Fruit fly (Drosophila melanogaster) whole organism, wandering third instar larva: ENCODE data around the gene Drak.

ENCODE experiments used
- Abd-B ChIP-seq: fragments of >200 bp; optimal IDR thresholded peaks from 2 replicates; lab custom pipeline; 2017; ENCODE audit warnings: missing biosample characterization, missing genetic modification characterization
- CG32264 ChIP-seq: fragments of 200-800 bp; sonication (Bioruptor generic); optimal IDR thresholded peaks from 2 replicates; lab custom pipeline; 2016; ENCODE audit warnings: missing biosample characterization, missing genetic modification characterization
- CG9705 ChIP-seq: fragments of 200-800 bp; sonication (Bioruptor generic); optimal IDR thresholded peaks from 2 replicates; lab custom pipeline; 2018; ENCODE audit warnings: missing biosample characterization, mild to moderate bottlenecking, missing genetic modification characterization
- CrebA ChIP-seq: fragments of 200-800 bp; sonication (Bioruptor generic); optimal IDR thresholded peaks from 2 replicates; lab custom pipeline; 2016; ENCODE audit warnings: missing biosample characterization, mild to moderate bottlenecking, missing genetic modification characterization, borderline replicate concordance
- Dfd ChIP-seq: fragments of >200 bp; optimal IDR thresholded peaks from 2 replicates; lab custom pipeline; 2017; ENCODE audit warnings: missing biosample characterization, missing genetic modification characterization
- Dif ChIP-seq: fragments of 200-275, 200-300 bp; sonication (Bioruptor generic); optimal IDR thresholded peaks from 2 replicates; lab custom pipeline; 2018; ENCODE audit warnings: missing biosample characterization, missing genetic modification characterization; ENCODE audit not compliant: partially characterized antibody
- GATAd ChIP-seq: sonication (Bioruptor generic); optimal IDR thresholded peaks from 2 replicates; lab custom pipeline; 2016; ENCODE audit warnings: missing biosample characterization, missing genetic modification characterization
- HLH106 ChIP-seq: fragments of 200-800 bp; optimal IDR thresholded peaks from 3 replicates; lab custom pipeline; 2019; ENCODE audit warnings: missing biosample characterization, mild to moderate bottlenecking, missing genetic modification characterization, moderate library complexity
- Hnf4 ChIP-seq: fragments of 200-800 bp; sonication (Bioruptor generic); optimal IDR thresholded peaks from 2 replicates; lab custom pipeline; 2016; ENCODE audit warnings: missing biosample characterization, mild to moderate bottlenecking, missing genetic modification characterization
- Hr78 ChIP-seq: fragments of >200 bp; optimal IDR thresholded peaks from 2 replicates; lab custom pipeline; 2017; ENCODE audit warnings: missing biosample characterization, missing genetic modification characterization
- Hr83 ChIP-seq: fragments of 200-300 bp; sonication (Bioruptor generic); optimal IDR thresholded peaks from 2 replicates; lab custom pipeline; 2016; ENCODE audit warnings: missing biosample characterization, mild to moderate bottlenecking, missing genetic modification characterization, moderate library complexity; ENCODE audit not compliant: poor library complexity, severe bottlenecking
- Mio ChIP-seq: sonication (Bioruptor generic); optimal IDR thresholded peaks from 2 replicates; lab custom pipeline; 2016; ENCODE audit warnings: missing biosample characterization, missing genetic modification characterization
- Myc ChIP-seq: fragments of >200 bp; optimal IDR thresholded peaks from 2 replicates; lab custom pipeline; 2017
- N ChIP-seq: fragments of >200 bp; optimal IDR thresholded peaks from 2 replicates; lab custom pipeline; 2018; ENCODE audit warnings: missing biosample characterization, missing external identifiers, missing genetic modification characterization
- OdsH ChIP-seq: fragments of 200-800 bp; sonication (Bioruptor generic); optimal IDR thresholded peaks from 2 replicates; lab custom pipeline; 2016; ENCODE audit warnings: missing biosample characterization, mild to moderate bottlenecking, missing genetic modification characterization
- Rel ChIP-seq, 2 experiments: fragments of 200-800 bp; sonication (Bioruptor generic) in 1 of 2; optimal IDR thresholded peaks; 2 replicates in 1 of 2; 3 replicates in 1 of 2; lab custom pipeline; 2016 to 2019; ENCODE audit warnings: mild to moderate bottlenecking in 2 of 2, missing biosample characterization in 2 of 2, missing genetic modification characterization in 2 of 2, moderate library complexity in 1 of 2
- Sp1 ChIP-seq: fragments of 200-800 bp; sonication (Bioruptor generic); optimal IDR thresholded peaks from 3 replicates; lab custom pipeline; 2019; ENCODE audit warnings: missing biosample characterization, mild to moderate bottlenecking, missing genetic modification characterization, moderate library complexity
- Vsx2 ChIP-seq: fragments of 200-300, 225-300 bp; sonication (Bioruptor generic); optimal IDR thresholded peaks from 2 replicates; lab custom pipeline; 2018; ENCODE audit warnings: missing biosample characterization, missing genetic modification characterization; ENCODE audit not compliant: partially characterized antibody
- brk ChIP-seq: fragments of 200-800 bp; sonication (Bioruptor generic); optimal IDR thresholded peaks from 2 replicates; lab custom pipeline; 2016; ENCODE audit warnings: missing biosample characterization, mild to moderate bottlenecking, missing genetic modification characterization
- dl ChIP-seq, 2 experiments: fragments of 175-275, 200-275 bp in 1 of 2; fragments of 200-275 bp in 1 of 2; sonication (Bioruptor generic); optimal IDR thresholded peaks; lab custom pipeline; 2018; ENCODE audit warnings: mild to moderate bottlenecking in 2 of 2, missing biosample characterization in 2 of 2, missing genetic modification characterization in 2 of 2, moderate library complexity in 2 of 2; ENCODE audit not compliant: partially characterized antibody in 2 of 2, insufficient read depth in 1 of 2
- dmrt93B ChIP-seq: fragments of 200-800 bp; sonication (Bioruptor generic); optimal IDR thresholded peaks from 2 replicates; lab custom pipeline; 2018; ENCODE audit warnings: missing biosample characterization, mild to moderate bottlenecking, missing genetic modification characterization
- dsf ChIP-seq: sonication (Bioruptor generic); optimal IDR thresholded peaks from 2 replicates; lab custom pipeline; 2016; ENCODE audit warnings: missing biosample characterization, missing genetic modification characterization, borderline replicate concordance
- foxo ChIP-seq, 2 experiments: fragments of 200-800 bp; sonication (Bioruptor generic); optimal IDR thresholded peaks; 2 replicates in 1 of 2; 3 replicates in 1 of 2; lab custom pipeline; 2016 to 2017; ENCODE audit warnings: missing biosample characterization in 2 of 2, missing genetic modification characterization in 2 of 2
- fru ChIP-seq: fragments of 200-800 bp; sonication (Bioruptor generic); optimal IDR thresholded peaks from 3 replicates; lab custom pipeline; 2016; ENCODE audit warnings: missing biosample characterization, mild to moderate bottlenecking, missing genetic modification characterization
- h ChIP-seq: fragments of 200-800 bp; sonication (Bioruptor generic); optimal IDR thresholded peaks from 3 replicates; lab custom pipeline; 2016; ENCODE audit warnings: missing biosample characterization, mild to moderate bottlenecking, missing genetic modification characterization
- jim ChIP-seq: fragments of 175-275, 200-325 bp; sonication (Bioruptor generic); optimal IDR thresholded peaks from 2 replicates; lab custom pipeline; 2016; ENCODE audit warnings: missing biosample characterization, mild to moderate bottlenecking, missing genetic modification characterization
- pan ChIP-seq: fragments of >200 bp; optimal IDR thresholded peaks from 2 replicates; lab custom pipeline; 2017
- psq ChIP-seq: fragments of 200-800 bp; sonication (Bioruptor generic); optimal IDR thresholded peaks from 3 replicates; lab custom pipeline; 2017; ENCODE audit warnings: missing biosample characterization, mild to moderate bottlenecking, missing genetic modification characterization, moderate library complexity
- rgr ChIP-seq: fragments of 200-800 bp; sonication (Bioruptor generic); optimal IDR thresholded peaks from 3 replicates; lab custom pipeline; 2016; ENCODE audit warnings: missing biosample characterization, mild to moderate bottlenecking, missing genetic modification characterization
- usp ChIP-seq: fragments of >200 bp; optimal IDR thresholded peaks from 2 replicates; lab custom pipeline; 2017; ENCODE audit warnings: missing biosample characterization, missing genetic modification characterization
- woc ChIP-seq: sonication (Bioruptor generic); optimal IDR thresholded peaks from 2 replicates; lab custom pipeline; 2016; ENCODE audit warnings: missing biosample characterization, mild to moderate bottlenecking, missing genetic modification characterization

The Drak gene

DNA sequence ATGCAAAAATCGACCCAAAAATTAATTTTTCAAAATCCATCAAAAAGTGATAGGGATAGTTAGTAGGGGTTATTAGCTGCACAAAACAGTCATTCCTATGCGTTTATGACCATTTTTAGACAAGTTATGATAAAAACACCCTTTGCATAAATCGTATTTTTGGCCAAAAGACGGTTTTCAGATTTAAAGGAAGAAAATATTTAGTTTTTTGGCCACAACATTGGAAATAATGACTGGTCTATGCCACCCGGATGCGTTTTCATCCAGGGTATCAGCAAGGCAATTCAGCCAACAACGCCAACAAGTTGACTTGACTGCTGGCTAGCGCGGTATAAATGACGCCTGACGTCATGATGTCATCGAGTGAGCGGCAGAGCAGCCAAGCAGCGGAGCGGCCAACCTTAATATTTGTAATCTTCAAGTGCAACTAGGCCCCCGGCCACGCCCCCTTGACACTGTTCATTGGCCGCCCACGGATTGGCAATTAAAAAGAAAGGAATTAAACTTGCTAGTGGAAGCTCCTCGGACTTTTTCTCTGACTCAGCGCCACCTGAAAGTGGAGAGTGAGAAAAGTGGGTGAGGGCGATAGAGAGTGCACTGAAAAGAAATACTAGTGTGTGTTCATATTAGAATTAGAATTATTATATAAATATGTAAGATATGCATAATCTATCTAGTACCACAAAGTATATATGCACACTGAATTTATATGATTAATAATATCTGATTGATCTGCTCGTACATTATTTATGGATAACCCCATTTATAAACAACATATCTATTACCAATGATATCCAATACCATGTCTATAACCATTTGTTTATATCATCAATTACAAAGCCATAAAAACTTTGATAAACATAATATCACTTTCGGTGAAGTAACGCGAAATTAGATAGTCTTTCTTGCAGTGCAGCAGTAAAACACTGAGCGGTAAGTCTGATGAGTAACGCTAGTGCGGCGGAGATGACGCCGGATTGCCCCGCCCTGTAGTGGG, 67.1 kb downstream of the Drak start (continued):
- TF ChIP-seq jim (GFP tag; lab: Kevin White, UChicago) (no peak), Mio (GFP tag; lab: Kevin White, UChicago) (no peak), Dif (GFP tag; lab: Kevin White, UChicago) (no peak)

DNA sequence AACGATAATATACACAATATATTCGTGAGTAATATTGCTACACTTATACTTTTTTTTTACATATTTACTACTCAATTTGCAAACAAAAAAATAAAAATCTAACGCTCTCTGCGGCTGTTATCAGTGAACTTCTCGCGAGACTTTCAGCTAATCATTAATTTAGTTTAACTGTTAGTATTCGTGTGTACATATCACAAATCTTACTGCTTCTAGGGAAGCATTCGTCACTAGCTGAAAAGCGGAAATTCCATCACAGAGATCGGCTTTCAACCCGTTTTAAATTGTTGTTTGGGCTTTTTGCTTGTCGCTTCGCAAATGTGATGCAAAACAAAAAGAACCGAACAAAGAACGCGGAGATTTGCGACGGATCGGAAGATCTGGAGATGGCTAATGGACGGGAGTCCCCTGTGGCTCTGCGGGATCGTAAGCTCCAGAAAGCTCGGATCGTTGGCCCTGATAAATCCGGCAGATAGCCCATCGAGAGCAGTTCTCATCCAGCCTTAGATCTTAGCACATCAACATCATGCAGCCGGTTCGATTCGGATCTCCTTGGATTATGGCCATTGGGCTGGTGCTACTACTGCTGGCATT, 68.6 kb downstream of the Drak start, which contains the start of gene PGRP-SA:
Gene PGRP-SA, plus strand, starts transcription at position 194 of the 591 bp plus-strand sequence.
- no peak for TF ChIP-seq woc (GFP tag; lab: Kevin White, UChicago)
- no peak for TF ChIP-seq Rel (GFP tag; optimal IDR thresholded peaks at IDR 0.05; lab: Kevin White, UChicago)
- peak; percentile 98 for TF ChIP-seq Rel (tag; optimal IDR thresholded peaks at IDR 0.05; lab: Kevin White, UChicago)

DNA sequence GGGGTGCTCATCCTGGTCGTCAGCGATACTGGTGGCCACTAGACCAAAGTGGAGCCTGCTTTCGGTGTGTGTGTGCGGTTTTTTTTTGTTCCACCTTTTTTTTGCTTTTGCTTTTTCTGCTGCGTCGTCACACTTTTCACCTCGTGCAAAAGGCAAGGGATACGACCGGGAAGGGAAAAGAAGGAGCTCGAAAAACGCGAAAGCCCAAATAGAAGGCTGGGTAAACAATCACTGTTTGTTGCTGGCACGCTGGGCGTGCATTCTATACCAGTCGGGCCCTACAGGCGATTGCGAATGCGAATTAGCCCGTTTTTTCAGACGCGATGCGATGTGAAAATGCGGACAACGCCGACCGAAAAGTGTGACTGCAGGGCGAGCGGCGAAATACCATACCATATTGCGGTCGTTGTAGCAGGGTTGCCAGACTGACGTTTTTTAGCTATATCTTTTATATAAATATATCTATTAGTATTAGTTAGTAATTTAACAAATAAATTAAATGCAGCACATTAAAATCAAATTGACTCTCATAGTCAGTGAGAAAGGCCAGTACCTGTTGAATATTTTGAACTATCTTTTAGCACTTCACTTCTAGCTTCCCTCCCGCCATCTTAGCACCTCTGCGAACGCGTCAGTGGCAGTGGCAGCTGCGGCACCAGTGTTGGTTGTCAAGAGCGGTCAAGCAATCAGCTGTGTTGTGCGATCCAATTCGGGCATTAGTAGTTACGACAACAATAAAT, 77.2 kb downstream of the Drak start, which contains the start of the genes Polr2A and CG11699:
Gene Polr2A, minus strand, starts transcription at position 371 of the 740 bp plus-strand sequence.
Gene CG11699, plus strand, starts transcription at position 666 of the 740 bp plus-strand sequence.
- TF ChIP-seq woc (GFP tag; lab: Kevin White, UChicago), result peak; percentile 65
- TF ChIP-seq HLH106 (tag; lab: Kevin White, UChicago), result peak; percentile 74
- TF ChIP-seq Hr83 (GFP tag; lab: Kevin White, UChicago), result peak; percentile 14
- TF ChIP-seq CG32264 (GFP tag; lab: Kevin White, UChicago), result no peak
- TF ChIP-seq fru (GFP tag; lab: Kevin White, UChicago), result peak; percentile 50
- TF ChIP-seq CrebA (GFP tag; lab: Kevin White, UChicago), result no peak
- peak; percentile 75 for TF ChIP-seq Sp1 (GFP tag; lab: Kevin White, UChicago)
- no peak for TF ChIP-seq pan
- no peak for TF ChIP-seq Rel (GFP tag; optimal IDR thresholded peaks at IDR 0.05; lab: Kevin White, UChicago)
- peak; percentile 47 for TF ChIP-seq Rel (tag; optimal IDR thresholded peaks at IDR 0.05; lab: Kevin White, UChicago)
- no peak for TF ChIP-seq N (GFP tag; lab: Kevin White, UChicago)
- TF ChIP-seq dmrt93B (GFP tag; lab: Kevin White, UChicago), result no peak
- peak; percentile 34 for TF ChIP-seq CG9705 (GFP tag; lab: Kevin White, UChicago)
- TF ChIP-seq h, result peak; percentile 51
- TF ChIP-seq rgr (GFP tag; lab: Kevin White, UChicago), result peak; percentile 64
- peak; percentile 45 for TF ChIP-seq OdsH (GFP tag; lab: Kevin White, UChicago)
- TF ChIP-seq psq (GFP tag; lab: Kevin White, UChicago), result peak; percentile 40
- no peak for TF ChIP-seq Abd-B
- no peak for TF ChIP-seq Dif (GFP tag; lab: Kevin White, UChicago)
- no peak for TF ChIP-seq GATAd (GFP tag; lab: Kevin White, UChicago)
- peak; percentile 97 for TF ChIP-seq Myc
- peak in 1 of 2 experiments; percentile 87 for TF ChIP-seq foxo (GFP tag; optimal IDR thresholded peaks at IDR 0.05; lab: Kevin White, UChicago)
- no peak for TF ChIP-seq usp (GFP tag; lab: Kevin White, UChicago)

DNA sequence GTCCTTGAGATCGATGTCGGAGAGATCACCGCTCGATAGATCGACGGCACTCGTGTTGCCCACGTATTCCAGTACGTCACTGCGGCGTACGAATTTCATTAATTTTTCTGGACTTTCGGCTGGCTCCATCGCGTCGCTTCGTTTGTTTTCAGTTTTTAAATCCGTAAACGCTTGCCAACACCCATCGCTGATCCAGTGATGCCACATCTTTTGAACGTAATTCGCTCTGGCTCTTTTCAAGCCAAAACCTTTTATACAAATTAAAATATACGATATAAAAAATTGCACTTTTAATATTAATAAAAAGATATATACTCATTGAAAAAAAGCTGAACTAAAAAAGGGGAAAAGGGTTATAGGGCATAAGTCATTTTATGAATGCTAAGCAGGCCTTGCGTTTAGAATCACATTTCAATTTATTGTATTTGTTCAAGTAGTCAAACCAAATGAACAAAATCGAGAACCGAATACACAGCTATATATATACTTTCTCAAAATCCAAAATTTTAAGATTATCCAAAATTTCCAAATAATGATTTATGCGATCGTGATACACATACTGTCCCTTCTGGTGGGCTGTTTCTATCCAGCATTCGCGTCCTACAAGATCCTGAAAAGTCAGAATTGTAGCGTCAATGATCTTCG, 79.5 kb downstream of the Drak start, which contains the start of the genes Kmn1 and Reepl1:
Gene Kmn1, minus strand, starts transcription at position 173 of the 645 bp plus-strand sequence.
Gene Reepl1, plus strand, starts transcription at position 438 of the 645 bp plus-strand sequence.
- TF ChIP-seq Hnf4 (no peak), CG32264 (GFP tag; lab: Kevin White, UChicago) (no peak), Dfd (no peak), Hr83 (GFP tag; lab: Kevin White, UChicago) (no peak), foxo (GFP tag; optimal IDR thresholded peaks at IDR 0.05; lab: Kevin White, UChicago) (peak in 1 of 2 experiments; percentile 40), psq (GFP tag; lab: Kevin White, UChicago) (no peak), rgr (GFP tag; lab: Kevin White, UChicago) (peak; percentile 1), CrebA (GFP tag; lab: Kevin White, UChicago) (no peak), dsf (GFP tag; lab: Kevin White, UChicago) (no peak), GATAd (GFP tag; lab: Kevin White, UChicago) (no peak), HLH106 (tag; lab: Kevin White, UChicago) (peak; percentile 19), woc (GFP tag; lab: Kevin White, UChicago) (peak; percentile 21), N (GFP tag; lab: Kevin White, UChicago) (no peak), Hr78 (GFP tag; lab: Kevin White, UChicago) (no peak), Vsx2 (GFP tag; lab: Kevin White, UChicago) (no peak), Myc (peak; percentile 58), Sp1 (GFP tag; lab: Kevin White, UChicago) (peak; percentile 19), dl (GFP tag; optimal IDR thresholded peaks at IDR 0.05; lab: Kevin White, UChicago; ENCODE audit: insufficient read depth in 1 of 2, partially characterized antibody in 2 of 2) (no peak), brk (GFP tag; lab: Kevin White, UChicago) (no peak), dmrt93B (GFP tag; lab: Kevin White, UChicago) (no peak)
